Worm (Caenorhabditis elegans) whole organism, mixed stage, embryonic: ENCODE data around the gene bre-2.
A peak's percentile ranks its signal among the peaks of the same experiment; 100 is the strongest.

ENCODE experiments used
- M03D4.4 ChIP-seq: sonication (generic microtip); optimal IDR thresholded peaks from 2 replicates; lab custom pipeline; 2017; ENCODE audit warnings: mild to moderate bottlenecking, missing genetic modification characterization, missing compliant biosample characterization
- bed-3 ChIP-seq: fragments of 200-800 bp; sonication (Bioruptor generic); optimal IDR thresholded peaks from 3 replicates; lab custom pipeline; 2018; ENCODE audit warnings: mild to moderate bottlenecking, missing genetic modification characterization, moderate library complexity, missing compliant biosample characterization
- blmp-1 ChIP-seq: fragments of 150-350 bp; optimal IDR thresholded peaks from 2 replicates; lab custom pipeline; 2014; ENCODE audit warnings: missing biosample characterization, missing genetic modification characterization
- ceh-39 ChIP-seq: fragments of 150-350 bp; optimal IDR thresholded peaks from 2 replicates; lab custom pipeline; 2014; ENCODE audit warnings: missing biosample characterization, missing genetic modification characterization
- ceh-43 ChIP-seq: fragments of 200-800 bp; sonication (Bioruptor generic); optimal IDR thresholded peaks from 2 replicates; lab custom pipeline; 2018; ENCODE audit warnings: mild to moderate bottlenecking, missing genetic modification characterization, moderate library complexity, missing compliant biosample characterization
- ces-1 ChIP-seq: fragments of 150-350 bp; optimal IDR thresholded peaks from 2 replicates; lab custom pipeline; 2014; ENCODE audit warnings: missing biosample characterization, missing genetic modification reagents, missing genetic modification characterization
- drap-1 ChIP-seq: fragments of 200-800 bp; sonication (Bioruptor generic); optimal IDR thresholded peaks from 3 replicates; lab custom pipeline; 2018; ENCODE audit warnings: mild to moderate bottlenecking, missing genetic modification characterization, missing compliant biosample characterization
- elt-1 ChIP-seq: sonication (generic microtip); optimal IDR thresholded peaks from 2 replicates; lab custom pipeline; 2017; ENCODE audit warnings: missing genetic modification characterization, mild to moderate bottlenecking, missing compliant biosample characterization, antibody characterized with exemption, moderate library complexity, borderline replicate concordance; ENCODE audit not compliant: insufficient read depth
- elt-3 ChIP-seq: fragments of 150-350 bp; optimal IDR thresholded peaks from 2 replicates; lab custom pipeline; 2014; ENCODE audit warnings: missing biosample characterization, missing genetic modification characterization
- ham-2 ChIP-seq: fragments of 200-800 bp; sonication (Bioruptor generic); optimal IDR thresholded peaks from 2 replicates; lab custom pipeline; 2018; ENCODE audit warnings: mild to moderate bottlenecking, missing genetic modification characterization, missing compliant biosample characterization
- lin-13 ChIP-seq: fragments of 150-350 bp; optimal IDR thresholded peaks from 2 replicates; lab custom pipeline; 2014; ENCODE audit warnings: missing biosample characterization, missing genetic modification characterization
- lin-32 ChIP-seq: fragments of 200-800 bp; sonication (Bioruptor generic); optimal IDR thresholded peaks from 2 replicates; lab custom pipeline; 2018; ENCODE audit warnings: mild to moderate bottlenecking, missing genetic modification characterization, missing compliant biosample characterization
- lsy-2 ChIP-seq: fragments of 150-350 bp; optimal IDR thresholded peaks from 2 replicates; lab custom pipeline; 2014; ENCODE audit warnings: missing biosample characterization, missing genetic modification characterization
- mep-1 ChIP-seq: fragments of 150-350 bp; optimal IDR thresholded peaks from 2 replicates; lab custom pipeline; 2017; ENCODE audit warnings: missing biosample characterization, missing genetic modification reagents, missing genetic modification characterization, inconsistent platforms
- nhr-12 ChIP-seq: fragments of 150-350 bp; optimal IDR thresholded peaks from 2 replicates; lab custom pipeline; 2014; ENCODE audit warnings: missing biosample characterization, missing genetic modification characterization
- nhr-2 ChIP-seq: fragments of 150-350 bp; optimal IDR thresholded peaks from 2 replicates; lab custom pipeline; 2014; ENCODE audit warnings: missing biosample characterization, missing genetic modification characterization
- nhr-237 ChIP-seq: fragments of 150-350 bp; optimal IDR thresholded peaks from 2 replicates; lab custom pipeline; 2014; ENCODE audit warnings: missing biosample characterization, missing genetic modification characterization
- nhr-28 ChIP-seq: fragments of 150-350 bp; optimal IDR thresholded peaks from 2 replicates; lab custom pipeline; 2014; ENCODE audit warnings: missing biosample characterization, missing genetic modification characterization
- nhr-76 ChIP-seq: sonication (generic microtip); optimal IDR thresholded peaks from 2 replicates; lab custom pipeline; 2017; ENCODE audit warnings: missing biosample characterization, missing genetic modification characterization
- pha-4 ChIP-seq: fragments of 150-350 bp; optimal IDR thresholded peaks from 2 replicates; lab custom pipeline; 2018; ENCODE audit warnings: missing biosample characterization, missing genetic modification reagents, missing genetic modification characterization
- snpc-4 ChIP-seq: fragments of 150-350 bp; optimal IDR thresholded peaks from 2 replicates; lab custom pipeline; 2014; ENCODE audit warnings: missing biosample characterization, missing genetic modification characterization
- tbx-8 ChIP-seq: fragments of 200-800 bp; sonication (Bioruptor generic); optimal IDR thresholded peaks from 2 replicates; lab custom pipeline; 2018; ENCODE audit warnings: mild to moderate bottlenecking, missing genetic modification characterization, moderate library complexity, missing compliant biosample characterization
- unc-120 ChIP-seq: sonication (generic microtip); optimal IDR thresholded peaks from 2 replicates; lab custom pipeline; 2017; ENCODE audit warnings: missing genetic modification characterization, missing compliant biosample characterization; ENCODE audit not compliant: poor library complexity, severe bottlenecking
- unc-39 ChIP-seq: fragments of 150-350 bp; optimal IDR thresholded peaks from 2 replicates; lab custom pipeline; 2014; ENCODE audit warnings: missing biosample characterization, missing genetic modification characterization
- unc-62 ChIP-seq: fragments of 150-350 bp; optimal IDR thresholded peaks from 2 replicates; lab custom pipeline; 2014; ENCODE audit warnings: missing biosample characterization, missing genetic modification reagents, missing genetic modification characterization
- zip-8 ChIP-seq: fragments of 150-350 bp; optimal IDR thresholded peaks from 2 replicates; lab custom pipeline; 2014; ENCODE audit warnings: missing biosample characterization, missing genetic modification characterization
- ztf-11 ChIP-seq: fragments of 150-350 bp; optimal IDR thresholded peaks from 2 replicates; lab custom pipeline; 2014; ENCODE audit warnings: missing biosample characterization, missing genetic modification characterization

Gene bre-2

ce11 chrIII:13152697-13153391 is 13.4 kb upstream of the bre-2 start, which contains the start of gene Y39E4B.10:
Y39E4B.10 (minus strand) TSS chrIII:13152858.
- no peak for TF ChIP-seq elt-3 (tag; lab: Kevin White, UChicago)
- TF ChIP-seq pha-4 (tag; lab: Kevin White, UChicago): peak; percentile 5
- peak; percentile 2 for TF ChIP-seq mep-1
- peak; percentile 20 for TF ChIP-seq lin-13 (tag; lab: Kevin White, UChicago)

- TF ChIP-seq nhr-237 (tag; lab: Kevin White, UChicago): no peak
- TF ChIP-seq elt-3 (tag; lab: Kevin White, UChicago): no peak
- no peak for TF ChIP-seq drap-1
- TF ChIP-seq unc-39 (tag; lab: Kevin White, UChicago): no peak
- no peak for TF ChIP-seq pha-4 (tag; lab: Kevin White, UChicago)
- TF ChIP-seq blmp-1 (tag; lab: Kevin White, UChicago): no peak
- no peak for TF ChIP-seq ztf-11 (tag; lab: Kevin White, UChicago)
- TF ChIP-seq nhr-12 (tag; lab: Kevin White, UChicago): no peak
- no peak for TF ChIP-seq unc-62 (GFP tag; lab: Kevin White, UChicago)
These were observed 12.3 kb upstream of the bre-2 start for ce11 chrIII:13151765-13152164.

ce11 chrIII:13131220-13131619 is 8.2 kb downstream of the bre-2 start:
- no peak for TF ChIP-seq unc-120 (tag; lab: Kevin White, UChicago)
- no peak for TF ChIP-seq snpc-4
- no peak for TF ChIP-seq pha-4 (tag; lab: Kevin White, UChicago)
- TF ChIP-seq ham-2 (GFP tag; lab: Kevin White, UChicago): no peak
- TF ChIP-seq unc-62 (GFP tag; lab: Kevin White, UChicago): no peak
- peak; percentile 8 for TF ChIP-seq ceh-43 (GFP tag; lab: Kevin White, UChicago)
- peak; percentile 97 for TF ChIP-seq ces-1

ce11 chrIII:13127157-13127556 is 12.3 kb downstream of the bre-2 start:
- TF ChIP-seq ces-1 (peak; percentile 69), nhr-237 (tag; lab: Kevin White, UChicago) (no peak)

ce11 chrIII:13123440-13123839 is 16.0 kb downstream of the bre-2 start:
- TF ChIP-seq nhr-28 (tag; lab: Kevin White, UChicago) (no peak), ces-1 (peak; percentile 93)

ce11 chrIII:13119520-13119919 is 19.9 kb downstream of the bre-2 start, which contains the start of gene zig-8:
zig-8 (plus strand) TSS chrIII:13119820.
- TF ChIP-seq ces-1: peak; percentile 34
- TF ChIP-seq elt-3 (tag; lab: Kevin White, UChicago): no peak

- TF ChIP-seq elt-1 (tag; lab: Kevin White, UChicago): no peak
- no peak for TF ChIP-seq snpc-4
- TF ChIP-seq zip-8 (tag; lab: Kevin White, UChicago): peak; percentile 23
These were observed 21.0 kb downstream of the bre-2 start for ce11 chrIII:13118460-13118859.

ce11 chrIII:13107307-13107706 is 32.1 kb downstream of the bre-2 start, which contains the start of gene dhhc-8:
dhhc-8 (plus strand) TSS chrIII:13107607.
- TF ChIP-seq nhr-28 (tag; lab: Kevin White, UChicago) (no peak), lsy-2 (tag; lab: Kevin White, UChicago) (no peak), drap-1 (no peak), unc-120 (tag; lab: Kevin White, UChicago) (no peak), ces-1 (no peak), elt-1 (tag; lab: Kevin White, UChicago) (no peak), tbx-8 (GFP tag; lab: Kevin White, UChicago) (no peak), M03D4.4 (no peak), pha-4 (tag; lab: Kevin White, UChicago) (no peak), lin-13 (tag; lab: Kevin White, UChicago) (no peak), snpc-4 (no peak), bed-3 (no peak), nhr-12 (tag; lab: Kevin White, UChicago) (no peak), ceh-39 (tag; lab: Kevin White, UChicago) (no peak), lin-32 (GFP tag; lab: Kevin White, UChicago) (no peak), nhr-2 (no peak), ham-2 (GFP tag; lab: Kevin White, UChicago) (no peak), nhr-76 (tag; lab: Kevin White, UChicago) (no peak)
